Worm (Caenorhabditis elegans) whole organism, L2 larva: ENCODE results near the gene tnt-3.
A peak's percentile ranks its signal among the peaks of the same experiment; 100 is the strongest.

Experiments
- elt-3 ChIP-seq: sonication (generic microtip); optimal IDR thresholded peaks from 2 replicates; lab custom pipeline; 2017; ENCODE audit warnings: missing biosample characterization, missing genetic modification characterization
- fos-1 ChIP-seq: fragments of 150-350 bp; optimal IDR thresholded peaks from 2 replicates; lab custom pipeline; 2014; ENCODE audit warnings: missing biosample characterization, missing genetic modification characterization
- lin-13 ChIP-seq: fragments of 150-350 bp; optimal IDR thresholded peaks from 2 replicates; lab custom pipeline; 2014; ENCODE audit warnings: missing biosample characterization, missing genetic modification reagents, missing genetic modification characterization
- lin-39 ChIP-seq: fragments of 150-350 bp; optimal IDR thresholded peaks from 2 replicates; lab custom pipeline; 2014; ENCODE audit warnings: missing biosample characterization, missing genetic modification reagents, missing genetic modification characterization
- mab-5 ChIP-seq: fragments of 150-350 bp; optimal IDR thresholded peaks from 2 replicates; lab custom pipeline; 2014; ENCODE audit warnings: missing biosample characterization, missing genetic modification characterization
- nhr-237 ChIP-seq: fragments of 150-350 bp; optimal IDR thresholded peaks from 2 replicates; lab custom pipeline; 2014; ENCODE audit warnings: missing biosample characterization, missing genetic modification characterization
- sma-3 ChIP-seq: sonication (generic microtip); optimal IDR thresholded peaks from 2 replicates; lab custom pipeline; 2016; ENCODE audit warnings: missing genetic modification reagents, missing genetic modification characterization, missing compliant biosample characterization
- ztf-1 ChIP-seq: fragments of 200-800 bp; sonication (Bioruptor generic); conservative IDR thresholded peaks from 2 replicates; pipeline ENCODE4 v1.3.6; 2022; ENCODE audit warnings: missing genetic modification characterization, missing compliant biosample characterization

DNA sequence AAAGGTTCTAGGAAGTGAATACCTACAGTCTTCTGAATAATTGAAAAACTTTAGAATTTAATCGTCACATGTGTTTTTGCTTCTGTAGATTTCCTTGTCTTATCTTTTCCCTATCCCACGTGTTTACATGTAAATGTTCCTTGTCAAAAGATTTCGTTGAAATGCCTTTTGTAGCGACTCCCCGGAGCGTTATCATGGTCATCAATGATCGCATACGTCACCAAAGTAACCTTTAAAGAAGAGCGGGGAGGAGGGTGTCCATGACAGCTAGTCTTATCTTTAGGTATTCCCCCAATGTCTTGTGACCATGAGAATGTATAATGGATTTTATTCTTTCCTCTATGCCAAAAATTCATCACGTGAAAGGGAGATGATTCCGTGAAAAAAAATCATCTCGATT lies 42.0 kb upstream of the tnt-3 start:
- TF ChIP-seq ztf-1 (GFP tag; lab: Robert Waterston, UW): no peak
- no peak for TF ChIP-seq nhr-237
- no peak for TF ChIP-seq lin-39 (tag; lab: Kevin White, UChicago)
- TF ChIP-seq mab-5: no peak
- peak; percentile 93 for TF ChIP-seq sma-3 (GFP tag; lab: Kevin White, UChicago)
- no peak for TF ChIP-seq lin-13 (GFP tag; lab: Kevin White, UChicago)
- TF ChIP-seq fos-1 (tag; lab: Kevin White, UChicago): peak; percentile 29
- no peak for TF ChIP-seq elt-3
